Fruit fly (Drosophila melanogaster) whole organism, pupa: ENCODE results near the gene Jon74E.
A peak's percentile ranks its signal among the peaks of the same experiment; 100 is the strongest.

ENCODE experiments used
- CG10348 ChIP-seq: fragments of 200-800 bp; sonication (Bioruptor generic); IDR thresholded peaks from 2 replicates; pipeline ENCODE4 v1.3.6; 2022; ENCODE audit warnings: missing biosample characterization, missing genetic modification characterization
- CG12605 ChIP-seq: fragments of 200-800 bp; sonication (Bioruptor generic); IDR thresholded peaks from 2 replicates; pipeline ENCODE4 v1.3.6; 2022; ENCODE audit warnings: missing biosample characterization, missing genetic modification characterization
- CG13204 ChIP-seq: fragments of 200-800 bp; sonication (Bioruptor generic); optimal IDR thresholded peaks from 2 replicates; lab custom pipeline; 2018; ENCODE audit warnings: missing biosample characterization, mild to moderate bottlenecking, missing genetic modification characterization, moderate library complexity
- CG14655 ChIP-seq: fragments of 200-800 bp; sonication (Bioruptor generic); optimal IDR thresholded peaks from 3 replicates; lab custom pipeline; 2017; ENCODE audit warnings: mild to moderate bottlenecking, missing biosample characterization, missing genetic modification reagents, missing genetic modification characterization
- CG15710 ChIP-seq: fragments of 200-800 bp; sonication (Bioruptor generic); optimal IDR thresholded peaks from 2 replicates; lab custom pipeline; 2018; ENCODE audit warnings: missing biosample characterization, mild to moderate bottlenecking, missing genetic modification characterization, moderate library complexity
- CG17806 ChIP-seq: fragments of 200-800 bp; sonication (Bioruptor generic); optimal IDR thresholded peaks from 2 replicates; lab custom pipeline; 2018; ENCODE audit warnings: missing biosample characterization, mild to moderate bottlenecking, missing genetic modification characterization, moderate library complexity
- CG32121 ChIP-seq: fragments of 200-800 bp; sonication (Bioruptor generic); IDR thresholded peaks from 2 replicates; pipeline ENCODE4 v1.3.6; 2022; ENCODE audit warnings: missing biosample characterization, missing genetic modification characterization
- CG34367 ChIP-seq: fragments of 200-800 bp; sonication (Bioruptor generic); optimal IDR thresholded peaks from 2 replicates; lab custom pipeline; 2018; ENCODE audit warnings: missing biosample characterization, mild to moderate bottlenecking, missing genetic modification characterization
- CG4496 ChIP-seq: fragments of 200-800 bp; sonication (Bioruptor generic); IDR thresholded peaks from 3 replicates; pipeline ENCODE4 v1.3.6; 2022; ENCODE audit warnings: missing biosample characterization, missing genetic modification characterization
- CG8159 ChIP-seq: fragments of 200-800 bp; sonication (Bioruptor generic); optimal IDR thresholded peaks from 3 replicates; lab custom pipeline; 2018; ENCODE audit warnings: missing biosample characterization, mild to moderate bottlenecking, missing genetic modification characterization, moderate library complexity
- CG8301 ChIP-seq: fragments of 200-800 bp; sonication (Bioruptor generic); optimal IDR thresholded peaks from 2 replicates; lab custom pipeline; 2018; ENCODE audit warnings: missing biosample characterization, mild to moderate bottlenecking, missing genetic modification characterization
- CG9948 ChIP-seq: fragments of 200-800 bp; sonication (Bioruptor generic); optimal IDR thresholded peaks from 2 replicates; lab custom pipeline; 2018; ENCODE audit warnings: missing biosample characterization, mild to moderate bottlenecking, missing genetic modification characterization, moderate library complexity
- D1 ChIP-seq: fragments of 200-800 bp; sonication (Bioruptor generic); optimal IDR thresholded peaks from 2 replicates; lab custom pipeline; 2018; ENCODE audit warnings: missing biosample characterization, mild to moderate bottlenecking, missing genetic modification characterization, moderate library complexity
- EcR ChIP-seq: fragments of 200-800 bp; sonication (Bioruptor generic); optimal IDR thresholded peaks from 3 replicates; lab custom pipeline; 2019; ENCODE audit warnings: missing biosample characterization, missing genetic modification characterization, mild to moderate bottlenecking, moderate library complexity, missing genetic modification reagents
- Ets98B ChIP-seq: fragments of 200-800 bp; sonication (Bioruptor generic); IDR thresholded peaks from 2 replicates; pipeline ENCODE4 v1.3.6; 2022; ENCODE audit warnings: missing biosample characterization, missing genetic modification characterization
- Pif1A ChIP-seq: fragments of 200-800 bp; sonication (Bioruptor generic); optimal IDR thresholded peaks from 3 replicates; lab custom pipeline; 2016; ENCODE audit warnings: missing biosample characterization, missing genetic modification characterization
- Pif1B ChIP-seq: fragments of 200-800 bp; sonication (Bioruptor generic); optimal IDR thresholded peaks from 3 replicates; lab custom pipeline; 2016; ENCODE audit warnings: missing biosample characterization, missing genetic modification characterization
- Snoo ChIP-seq: fragments of 200-800 bp; sonication (Bioruptor generic); optimal IDR thresholded peaks from 3 replicates; lab custom pipeline; 2017; ENCODE audit warnings: missing biosample characterization, mild to moderate bottlenecking, missing genetic modification characterization, inconsistent platforms
- fd96Ca ChIP-seq: fragments of 200-800 bp; sonication (Bioruptor generic); IDR thresholded peaks from 3 replicates; pipeline ENCODE4 v1.3.6; 2022; ENCODE audit warnings: missing biosample characterization, missing genetic modification characterization
- gl ChIP-seq: fragments of 200-800 bp; sonication (Bioruptor generic); optimal IDR thresholded peaks from 2 replicates; lab custom pipeline; 2018; ENCODE audit warnings: missing biosample characterization, mild to moderate bottlenecking, missing genetic modification characterization
- rn ChIP-seq: fragments of 200-800 bp; sonication (Bioruptor generic); IDR thresholded peaks from 2 replicates; pipeline ENCODE4 v1.3.6; 2022; ENCODE audit warnings: missing biosample characterization, missing genetic modification characterization

Jon74E gene

dm6 chr3L:17549049-17549876 lies at the start of gene Jon74E, which contains the start of gene CG7542:
Jon74E (minus strand) TSS chr3L:17549127.
CG7542 (plus strand) TSS chr3L:17549826.
- TF ChIP-seq Pif1B (no peak), Ets98B (no peak), CG10348 (GFP tag; lab: Robert Waterston, UW) (no peak), CG14655 (GFP tag; lab: Kevin White, UChicago) (no peak), rn (no peak), fd96Ca (GFP tag; lab: Robert Waterston, UW) (no peak), CG12605 (GFP tag; lab: Robert Waterston, UW) (no peak), CG15710 (no peak), CG4496 (GFP tag; lab: Robert Waterston, UW) (no peak), CG8159 (tag; lab: Kevin White, UChicago) (no peak), CG17806 (tag; lab: Kevin White, UChicago) (no peak), CG32121 (GFP tag; lab: Robert Waterston, UW) (no peak), CG13204 (GFP tag; lab: Kevin White, UChicago) (no peak), EcR (GFP tag; lab: Kevin White, UChicago) (no peak), CG34367 (no peak), gl (no peak), Pif1A (GFP tag; lab: Kevin White, UChicago) (no peak)

dm6 chr3L:17596897-17597296 lies 48.0 kb upstream of the Jon74E start:
- TF ChIP-seq CG15710 (no peak), gl (no peak), CG8301 (peak; percentile 25), CG8159 (tag; lab: Kevin White, UChicago) (peak; percentile 47)

- TF ChIP-seq CG4496 (GFP tag; lab: Robert Waterston, UW), result no peak
- peak; percentile 53 for TF ChIP-seq CG13204 (GFP tag; lab: Kevin White, UChicago)
- TF ChIP-seq Pif1A (GFP tag; lab: Kevin White, UChicago), result no peak
- TF ChIP-seq Pif1B, result no peak
- TF ChIP-seq CG8301, result no peak
- TF ChIP-seq fd96Ca (GFP tag; lab: Robert Waterston, UW), result no peak
- no peak for TF ChIP-seq CG8159 (tag; lab: Kevin White, UChicago)
- TF ChIP-seq D1 (tag; lab: Kevin White, UChicago), result no peak
- no peak for TF ChIP-seq gl
- no peak for TF ChIP-seq CG34367
- peak; percentile 32 for TF ChIP-seq EcR (GFP tag; lab: Kevin White, UChicago)
Measured at dm6 chr3L:17595810-17596561, 47.1 kb upstream of the Jon74E start.

dm6 chr3L:17593174-17593573 lies 44.2 kb upstream of the Jon74E start:
- TF ChIP-seq CG4496 (GFP tag; lab: Robert Waterston, UW) (0 out of 3 replicates have a peak, but pooled peaks have one; percentile 31), CG13204 (GFP tag; lab: Kevin White, UChicago) (peak; percentile 34), CG10348 (GFP tag; lab: Robert Waterston, UW) (no peak), Ets98B (peak; percentile 27; the same call in 1 of the 2 replicates), CG14655 (GFP tag; lab: Kevin White, UChicago) (no peak), CG32121 (GFP tag; lab: Robert Waterston, UW) (peak; percentile 65), fd96Ca (GFP tag; lab: Robert Waterston, UW) (peak; percentile 52; the same call in 1 of the 3 replicates)
- TF ChIP-seq, all 21 proteins: peak for 5

dm6 chr3L:17591217-17591467 lies 42.2 kb upstream of the Jon74E start:
- peak; percentile 58 for TF ChIP-seq D1 (tag; lab: Kevin White, UChicago)
- no peak for TF ChIP-seq CG14655 (GFP tag; lab: Kevin White, UChicago)
- TF ChIP-seq CG8159 (tag; lab: Kevin White, UChicago), result peak; percentile 55
- TF ChIP-seq CG15710, result peak; percentile 6
- TF ChIP-seq CG17806 (tag; lab: Kevin White, UChicago), result peak; percentile 19
- TF ChIP-seq CG9948 (tag; lab: Kevin White, UChicago), result peak; percentile 42
- no peak for TF ChIP-seq Pif1A (GFP tag; lab: Kevin White, UChicago)

- TF ChIP-seq CG8301 (no peak), CG9948 (tag; lab: Kevin White, UChicago) (no peak), Pif1B (no peak), CG10348 (GFP tag; lab: Robert Waterston, UW) (no peak), Ets98B (peak; percentile 70; the same call in 1 of the 2 replicates), EcR (GFP tag; lab: Kevin White, UChicago) (peak; percentile 100), CG14655 (GFP tag; lab: Kevin White, UChicago) (no peak), Pif1A (GFP tag; lab: Kevin White, UChicago) (no peak), CG34367 (no peak), CG17806 (tag; lab: Kevin White, UChicago) (no peak), D1 (tag; lab: Kevin White, UChicago) (no peak), CG8159 (tag; lab: Kevin White, UChicago) (no peak), CG32121 (GFP tag; lab: Robert Waterston, UW) (peak; percentile 66; the same call in 1 of the 2 replicates), CG13204 (GFP tag; lab: Kevin White, UChicago) (peak; percentile 97), fd96Ca (GFP tag; lab: Robert Waterston, UW) (peak; percentile 54; the same call in 1 of the 3 replicates), rn (no peak), Snoo (tag; lab: Kevin White, UChicago) (peak; percentile 23), CG12605 (GFP tag; lab: Robert Waterston, UW) (peak; percentile 15; the same call in 1 of the 2 replicates), CG15710 (no peak), gl (no peak), CG4496 (GFP tag; lab: Robert Waterston, UW) (peak; percentile 68; the same call in 2 of the 3 replicates)
Measured at dm6 chr3L:17590455-17591216, 41.7 kb upstream of the Jon74E start.
